Fruit fly (Drosophila melanogaster) whole organism, embryonic: ENCODE measurements around the gene CG10041.

Experiments used
- BEAF-32 ChIP-seq: fragments of 200-800 bp; sonication (Bioruptor generic); optimal IDR thresholded peaks from 3 replicates; lab custom pipeline; 2017; ENCODE audit warnings: missing biosample characterization, missing genetic modification characterization, mild to moderate bottlenecking, moderate library complexity, missing genetic modification reagents
- CG11093 ChIP-seq: fragments of 200-800 bp; sonication (Bioruptor generic); IDR thresholded peaks from 3 replicates; pipeline ENCODE4 v1.3.6; 2022; ENCODE audit warnings: missing biosample characterization, missing genetic modification characterization
- CG12942 ChIP-seq: fragments of 200-800 bp; sonication (Bioruptor generic); optimal IDR thresholded peaks from 3 replicates; lab custom pipeline; 2016; ENCODE audit warnings: missing biosample characterization, missing genetic modification characterization
- CG13287 ChIP-seq: fragments of 200-800 bp; sonication (Bioruptor generic); IDR thresholded peaks from 2 replicates; pipeline ENCODE4 v1.3.6; 2022; ENCODE audit warnings: missing biosample characterization, missing genetic modification characterization; ENCODE audit not compliant: partially characterized antibody
- CG16779 ChIP-seq: fragments of 200-800 bp; sonication (Bioruptor generic); IDR thresholded peaks from 2 replicates; pipeline ENCODE4 v1.3.6; 2022; ENCODE audit warnings: missing biosample characterization, missing genetic modification characterization
- CG2116 ChIP-seq: fragments of 200-800 bp; sonication (Bioruptor generic); optimal IDR thresholded peaks from 3 replicates; lab custom pipeline; 2018; ENCODE audit warnings: missing biosample characterization, mild to moderate bottlenecking, missing genetic modification characterization
- CG2120 ChIP-seq: fragments of 200-800 bp; sonication (Bioruptor generic); optimal IDR thresholded peaks from 3 replicates; lab custom pipeline; 2016; ENCODE audit warnings: missing biosample characterization, missing genetic modification characterization
- CG2712 ChIP-seq: fragments of 200-800 bp; optimal IDR thresholded peaks from 3 replicates; lab custom pipeline; 2019; ENCODE audit warnings: missing biosample characterization, mild to moderate bottlenecking, missing genetic modification characterization, moderate library complexity
- CG30020 ChIP-seq: fragments of 200-800 bp; optimal IDR thresholded peaks from 2 replicates; lab custom pipeline; 2019; ENCODE audit warnings: missing biosample characterization, mild to moderate bottlenecking, missing genetic modification characterization, moderate library complexity
- CG31388 ChIP-seq: fragments of 200-800 bp; sonication (Bioruptor generic); optimal IDR thresholded peaks from 2 replicates; lab custom pipeline; 2016; ENCODE audit warnings: missing biosample characterization, missing genetic modification characterization
- CG31441 ChIP-seq: fragments of 200-800 bp; sonication (Bioruptor generic); IDR thresholded peaks from 2 replicates; pipeline ENCODE4 v1.3.6; 2022; ENCODE audit warnings: missing biosample characterization, missing genetic modification characterization
- CG4360 ChIP-seq: fragments of 200-800 bp; sonication (Bioruptor generic); IDR thresholded peaks from 2 replicates; pipeline ENCODE4 v1.3.6; 2022; ENCODE audit warnings: missing biosample characterization, missing genetic modification characterization
- CG7372 ChIP-seq: fragments of 200-800 bp; sonication (Bioruptor generic); IDR thresholded peaks from 2 replicates; pipeline ENCODE4 v1.3.6; 2022; ENCODE audit warnings: missing biosample characterization, missing genetic modification characterization
- CG7963 ChIP-seq: fragments of 200-800 bp; sonication (Bioruptor generic); IDR thresholded peaks from 3 replicates; pipeline ENCODE4 v1.3.6; 2022; ENCODE audit warnings: missing biosample characterization, missing genetic modification characterization; ENCODE audit not compliant: partially characterized antibody
- CG9609 ChIP-seq: fragments of 200-800 bp; sonication (Bioruptor generic); optimal IDR thresholded peaks from 3 replicates; lab custom pipeline; 2016; ENCODE audit warnings: missing biosample characterization, missing genetic modification characterization
- CHES-1-like ChIP-seq: fragments of 200-800 bp; sonication (Bioruptor generic); optimal IDR thresholded peaks from 2 replicates; lab custom pipeline; 2016; ENCODE audit warnings: missing biosample characterization, missing genetic modification characterization
- D19A ChIP-seq: fragments of 200-800 bp; optimal IDR thresholded peaks from 3 replicates; lab custom pipeline; 2019; ENCODE audit warnings: missing biosample characterization, mild to moderate bottlenecking, missing genetic modification characterization, moderate library complexity
- Dek ChIP-seq: fragments of 200-800 bp; sonication (Bioruptor generic); optimal IDR thresholded peaks from 3 replicates; lab custom pipeline; 2019; ENCODE audit warnings: missing biosample characterization, mild to moderate bottlenecking, missing genetic modification characterization, moderate library complexity
- Dip3 ChIP-seq: fragments of 200-800 bp; sonication (Bioruptor generic); optimal IDR thresholded peaks from 3 replicates; lab custom pipeline; 2016; ENCODE audit warnings: missing biosample characterization, missing genetic modification characterization
- Doc3 ChIP-seq: fragments of 200-800 bp; sonication (Bioruptor generic); IDR thresholded peaks from 3 replicates; pipeline ENCODE4 v1.3.6; 2022; ENCODE audit warnings: missing biosample characterization, missing genetic modification characterization; ENCODE audit not compliant: partially characterized antibody
- Fer3 ChIP-seq: fragments of 200-800 bp; sonication (Bioruptor generic); optimal IDR thresholded peaks from 2 replicates; lab custom pipeline; 2018; ENCODE audit warnings: missing biosample characterization, mild to moderate bottlenecking, missing genetic modification characterization, moderate library complexity
- HLH3B ChIP-seq: fragments of 200-800 bp; sonication (Bioruptor generic); IDR thresholded peaks from 2 replicates; pipeline ENCODE4 v1.3.6; 2022; ENCODE audit warnings: missing biosample characterization, missing genetic modification characterization
- Hr3 ChIP-seq: fragments of 200-800 bp; sonication (Bioruptor generic); optimal IDR thresholded peaks from 3 replicates; lab custom pipeline; 2016; ENCODE audit warnings: missing biosample characterization, missing genetic modification characterization
- MBD-R2 ChIP-seq: fragments of 200-800 bp; sonication (Bioruptor generic); IDR thresholded peaks from 2 replicates; pipeline ENCODE4 v1.3.6; 2022; ENCODE audit warnings: missing biosample characterization, missing genetic modification characterization
- Mad ChIP-seq: fragments of 200-800 bp; sonication (Bioruptor generic); optimal IDR thresholded peaks from 2 replicates; lab custom pipeline; 2016; ENCODE audit warnings: missing biosample characterization, missing genetic modification characterization
- Opbp ChIP-seq: fragments of 200-800 bp; sonication (Bioruptor generic); IDR thresholded peaks from 3 replicates; pipeline ENCODE4 v1.3.6; 2022; ENCODE audit warnings: missing biosample characterization, missing genetic modification characterization; ENCODE audit not compliant: partially characterized antibody
- Side ChIP-seq: fragments of 200-800 bp; sonication (Bioruptor generic); optimal IDR thresholded peaks from 2 replicates; lab custom pipeline; 2016; ENCODE audit warnings: missing biosample characterization, missing genetic modification characterization
- Xbp1 ChIP-seq: fragments of 200-800 bp; sonication (Bioruptor generic); optimal IDR thresholded peaks from 3 replicates; lab custom pipeline; 2016; ENCODE audit warnings: missing biosample characterization, mild to moderate bottlenecking, missing genetic modification characterization
- ab ChIP-seq: fragments of 200-800 bp; sonication (Bioruptor generic); optimal IDR thresholded peaks from 2 replicates; lab custom pipeline; 2016; ENCODE audit warnings: missing biosample characterization, missing genetic modification characterization
- amos ChIP-seq: fragments of 200-800 bp; sonication (Bioruptor generic); IDR thresholded peaks from 2 replicates; pipeline ENCODE4 v1.3.6; 2022; ENCODE audit warnings: missing biosample characterization, missing genetic modification characterization; ENCODE audit not compliant: partially characterized antibody
- chn ChIP-seq: fragments of 200-800 bp; sonication (Bioruptor generic); optimal IDR thresholded peaks from 2 replicates; lab custom pipeline; 2016; ENCODE audit warnings: missing biosample characterization, missing genetic modification characterization
- corto ChIP-seq: fragments of 200-800 bp; sonication (Bioruptor generic); optimal IDR thresholded peaks from 2 replicates; lab custom pipeline; 2016; ENCODE audit warnings: missing biosample characterization, mild to moderate bottlenecking, missing genetic modification characterization, moderate library complexity
- crp ChIP-seq, 2 experiments: fragments of 200-800 bp; sonication (Bioruptor generic); optimal IDR thresholded peaks; 2 replicates in 1 of 2; 3 replicates in 1 of 2; lab custom pipeline; 2017; ENCODE audit warnings: missing biosample characterization in 2 of 2, missing genetic modification characterization in 2 of 2, mild to moderate bottlenecking in 1 of 2, moderate library complexity in 1 of 2
- da ChIP-seq: fragments of 200-800 bp; sonication (Bioruptor generic); optimal IDR thresholded peaks from 2 replicates; lab custom pipeline; 2016; ENCODE audit warnings: missing biosample characterization, missing genetic modification characterization
- hb ChIP-seq: fragments of 200-800 bp; sonication (Bioruptor generic); IDR thresholded peaks from 3 replicates; pipeline ENCODE4 v1.3.6; 2022; ENCODE audit warnings: missing biosample characterization, missing genetic modification characterization; ENCODE audit not compliant: partially characterized antibody
- inv ChIP-seq: fragments of 200-800 bp; sonication (Bioruptor generic); IDR thresholded peaks from 2 replicates; pipeline ENCODE4 v1.3.6; 2022; ENCODE audit warnings: missing biosample characterization, missing genetic modification characterization; ENCODE audit not compliant: partially characterized antibody
- lilli ChIP-seq: fragments of 200-800 bp; sonication (Bioruptor generic); optimal IDR thresholded peaks from 3 replicates; lab custom pipeline; 2016; ENCODE audit warnings: missing biosample characterization, missing genetic modification characterization
- nerfin-2 ChIP-seq: fragments of 200-800 bp; sonication (Bioruptor generic); IDR thresholded peaks from 2 replicates; pipeline ENCODE4 v1.3.6; 2022; ENCODE audit warnings: missing biosample characterization, missing genetic modification characterization; ENCODE audit not compliant: partially characterized antibody
- row ChIP-seq: fragments of 200-800 bp; sonication (Bioruptor generic); IDR thresholded peaks from 3 replicates; pipeline ENCODE4 v1.3.6; 2022; ENCODE audit warnings: missing biosample characterization, missing genetic modification characterization
- slbo ChIP-seq: fragments of 200-800 bp; sonication (Bioruptor generic); IDR thresholded peaks from 2 replicates; pipeline ENCODE4 v1.3.6; 2022; ENCODE audit warnings: missing biosample characterization, missing genetic modification characterization
- sna ChIP-seq: fragments of 200-800 bp; sonication (Bioruptor generic); IDR thresholded peaks from 2 replicates; pipeline ENCODE4 v1.3.6; 2022; ENCODE audit warnings: missing biosample characterization, missing genetic modification characterization; ENCODE audit not compliant: partially characterized antibody
- sqz ChIP-seq: fragments of 200-800 bp; sonication (Bioruptor generic); optimal IDR thresholded peaks from 3 replicates; lab custom pipeline; 2018; ENCODE audit warnings: missing biosample characterization, mild to moderate bottlenecking, missing genetic modification characterization
- tna ChIP-seq: fragments of 200-800 bp; sonication (Bioruptor generic); IDR thresholded peaks from 2 replicates; pipeline ENCODE4 v1.3.6; 2022; ENCODE audit warnings: missing biosample characterization, missing genetic modification characterization; ENCODE audit not compliant: partially characterized antibody
- unc-4 ChIP-seq: fragments of 200-800 bp; sonication (Bioruptor generic); IDR thresholded peaks from 2 replicates; pipeline ENCODE4 v1.3.6; 2022; ENCODE audit warnings: missing biosample characterization, missing genetic modification characterization; ENCODE audit not compliant: partially characterized antibody
- unpg ChIP-seq: fragments of 200-800 bp; sonication (Bioruptor generic); optimal IDR thresholded peaks from 3 replicates; lab custom pipeline; 2018; ENCODE audit warnings: missing biosample characterization, mild to moderate bottlenecking, missing genetic modification characterization, moderate library complexity
- vnd ChIP-seq: fragments of 200-800 bp; sonication (Bioruptor generic); IDR thresholded peaks from 3 replicates; pipeline ENCODE4 v1.3.6; 2022; ENCODE audit warnings: missing biosample characterization, missing genetic modification characterization; ENCODE audit not compliant: partially characterized antibody

The CG10041 gene

dm6 chr3R:12350497-12350896, 1.4 kb downstream of the CG10041 start, which contains the start of gene CG10038 (continued):
- peak in 1 of 2 experiments; percentile 23 for TF ChIP-seq crp (GFP tag; optimal IDR thresholded peaks at IDR 0.05; lab: Kevin White, UChicago)
- TF ChIP-seq corto: no peak
- TF ChIP-seq nerfin-2 (GFP tag; lab: Robert Waterston, UW): peak; percentile 89
- peak; percentile 15 for TF ChIP-seq Side (GFP tag; lab: Kevin White, UChicago)
- TF ChIP-seq slbo (GFP tag; lab: Robert Waterston, UW): peak; percentile 67; the same call in 1 of the 2 replicates
- peak; percentile 11 for TF ChIP-seq Fer3 (tag; lab: Kevin White, UChicago)
- peak; percentile 36 for TF ChIP-seq Hr3 (GFP tag; lab: Kevin White, UChicago)
- peak; percentile 45 for TF ChIP-seq D19A (tag; lab: Kevin White, UChicago)
- TF ChIP-seq chn (GFP tag; lab: Kevin White, UChicago): peak; percentile 36
- peak; percentile 96 for TF ChIP-seq CG2116
- peak; percentile 98 for TF ChIP-seq Opbp (GFP tag; lab: Robert Waterston, UW)
- peak; percentile 91 for TF ChIP-seq tna (GFP tag; lab: Robert Waterston, UW)
- TF ChIP-seq CHES-1-like (GFP tag; lab: Kevin White, UChicago): no peak
- peak; percentile 36 for TF ChIP-seq Mad (GFP tag; lab: Kevin White, UChicago)
- peak; percentile 62 for TF ChIP-seq Xbp1 (GFP tag; lab: Kevin White, UChicago)
- TF ChIP-seq CG4360 (GFP tag; lab: Robert Waterston, UW): 0 out of 2 replicates have a peak, but pooled peaks have one; percentile 26
- no peak for TF ChIP-seq CG16779 (GFP tag; lab: Robert Waterston, UW)
- TF ChIP-seq Dip3 (GFP tag; lab: Kevin White, UChicago): peak; percentile 6
- no peak for TF ChIP-seq HLH3B (GFP tag; lab: Robert Waterston, UW)
- peak; percentile 21 for TF ChIP-seq CG12942
- TF ChIP-seq CG11093: no peak
- TF ChIP-seq vnd (GFP tag; lab: Robert Waterston, UW): peak; percentile 92
- peak; percentile 43; the same call in 1 of the 2 replicates for TF ChIP-seq CG31441
- peak; percentile 86 for TF ChIP-seq row (GFP tag; lab: Robert Waterston, UW)
- TF ChIP-seq lilli: peak; percentile 59
- TF ChIP-seq sqz: peak; percentile 28
- peak; percentile 60 for TF ChIP-seq Dek (tag; lab: Kevin White, UChicago)
- no peak for TF ChIP-seq CG7372 (GFP tag; lab: Robert Waterston, UW)
- TF ChIP-seq ab (GFP tag; lab: Kevin White, UChicago): no peak
- TF ChIP-seq CG30020 (tag; lab: Kevin White, UChicago): peak; percentile 38
- peak; percentile 91 for TF ChIP-seq Doc3 (GFP tag; lab: Robert Waterston, UW)
- TF ChIP-seq unpg: peak; percentile 15
- TF ChIP-seq da (GFP tag; lab: Kevin White, UChicago): no peak
- peak; percentile 86 for TF ChIP-seq CG7963 (GFP tag; lab: Robert Waterston, UW)
- TF ChIP-seq hb (GFP tag; lab: Robert Waterston, UW): peak; percentile 92
- peak; percentile 57 for TF ChIP-seq CG2120 (GFP tag; lab: Kevin White, UChicago)
- TF ChIP-seq CG9609 (GFP tag; lab: Kevin White, UChicago): no peak
- TF ChIP-seq inv (GFP tag; lab: Robert Waterston, UW): peak; percentile 93
- TF ChIP-seq sna (GFP tag; lab: Robert Waterston, UW): peak; percentile 89
- TF ChIP-seq MBD-R2 (GFP tag; lab: Robert Waterston, UW): peak; percentile 100
- TF ChIP-seq unc-4: peak; percentile 94
- peak; percentile 97 for TF ChIP-seq CG13287 (GFP tag; lab: Robert Waterston, UW)
- TF ChIP-seq amos (GFP tag; lab: Robert Waterston, UW): peak; percentile 97
- no peak for TF ChIP-seq CG31388 (GFP tag; lab: Kevin White, UChicago)
- TF ChIP-seq BEAF-32 (GFP tag; lab: Kevin White, UChicago): peak; percentile 93
- peak; percentile 61 for TF ChIP-seq CG2712 (tag; lab: Kevin White, UChicago)
